Worm (Caenorhabditis elegans): Measurements from ENCODE around the gene K07C5.9.

Gene K07C5.9

ce11 chrV:10350054-10350453, at the start of gene K07C5.9:
K07C5.9 (minus strand) TSS chrV:10350154.
- TF ChIP-seq ceh-83 (GFP tag; optimal IDR thresholded peaks at IDR 0.05): no peak
- TF ChIP-seq unc-39 (tag; optimal IDR thresholded peaks at IDR 0.05): no peak
- no peak for TF ChIP-seq tbx-8 (GFP tag; optimal IDR thresholded peaks at IDR 0.05)
- no peak for TF ChIP-seq lsy-2 (tag; optimal IDR thresholded peaks at IDR 0.05)
- no peak for TF ChIP-seq M03D4.4 (tag; optimal IDR thresholded peaks at IDR 0.05)
- no peak for TF ChIP-seq mab-5 (tag; optimal IDR thresholded peaks at IDR 0.05)
- no peak for TF ChIP-seq hlh-1 (tag; optimal IDR thresholded peaks at IDR 0.05)
- no peak for TF ChIP-seq lin-13 (tag; optimal IDR thresholded peaks at IDR 0.05)
- no peak for TF ChIP-seq ceh-43 (GFP tag; optimal IDR thresholded peaks at IDR 0.05)
- no peak for TF ChIP-seq zip-8 (tag; optimal IDR thresholded peaks at IDR 0.05)
- no peak for TF ChIP-seq sem-2 (GFP tag; optimal IDR thresholded peaks at IDR 0.05)
- no peak for TF ChIP-seq mls-2 (tag; optimal IDR thresholded peaks at IDR 0.05)

ce11 chrV:10399290-10399689, 49.3 kb upstream of the K07C5.9 start:
- TF ChIP-seq unc-120 (tag; optimal IDR thresholded peaks at IDR 0.05; ENCODE audit: poor library complexity, severe bottlenecking) (no peak), sem-2 (GFP tag; optimal IDR thresholded peaks at IDR 0.05) (no peak), tbx-8 (GFP tag; optimal IDR thresholded peaks at IDR 0.05) (no peak), sptf-1 (tag; optimal IDR thresholded peaks at IDR 0.05) (no peak), zip-8 (tag; optimal IDR thresholded peaks at IDR 0.05) (no peak), flh-1 (GFP tag; optimal IDR thresholded peaks at IDR 0.05) (no peak), snpc-4 (tag; optimal IDR thresholded peaks at IDR 0.05) (no peak)

- TF ChIP-seq unc-62 (GFP tag; optimal IDR thresholded peaks at IDR 0.05) (no peak), M03D4.4 (tag; optimal IDR thresholded peaks at IDR 0.05) (no peak), nhr-2 (tag; optimal IDR thresholded peaks at IDR 0.05) (no peak), flh-1 (GFP tag; optimal IDR thresholded peaks at IDR 0.05) (no peak), elt-3 (tag; optimal IDR thresholded peaks at IDR 0.05) (no peak), tbx-8 (GFP tag; optimal IDR thresholded peaks at IDR 0.05) (no peak)
These were observed 48.5 kb upstream of the K07C5.9 start, which contains the start of gene ugt-2 for ce11 chrV:10398431-10398830. ugt-2 (plus strand) TSS chrV:10398801.

- TF ChIP-seq lin-32 (GFP tag; optimal IDR thresholded peaks at IDR 0.05) (no peak), mls-2 (tag; optimal IDR thresholded peaks at IDR 0.05) (no peak), nhr-237 (tag; optimal IDR thresholded peaks at IDR 0.05) (no peak), flh-1 (GFP tag; optimal IDR thresholded peaks at IDR 0.05) (no peak), unc-62 (GFP tag; optimal IDR thresholded peaks at IDR 0.05) (no peak), mep-1 (tag; optimal IDR thresholded peaks at IDR 0.05) (no peak), unc-39 (tag; optimal IDR thresholded peaks at IDR 0.05) (no peak), zip-8 (tag; optimal IDR thresholded peaks at IDR 0.05) (no peak), ceh-39 (tag; optimal IDR thresholded peaks at IDR 0.05) (no peak), bed-3 (GFP tag; optimal IDR thresholded peaks at IDR 0.05) (no peak), nhr-28 (tag; optimal IDR thresholded peaks at IDR 0.05) (no peak)
These were observed 45.3 kb upstream of the K07C5.9 start, which contains the start of the genes col-151 and ugt-1 for ce11 chrV:10395173-10395766. col-151 (minus strand) TSS chrV:10395223. ugt-1 (plus strand) TSS chrV:10395663.

- TF ChIP-seq drap-1 (GFP tag; optimal IDR thresholded peaks at IDR 0.05) (no peak), ceh-39 (tag; optimal IDR thresholded peaks at IDR 0.05) (no peak), ham-2 (GFP tag; optimal IDR thresholded peaks at IDR 0.05) (no peak), flh-1 (GFP tag; optimal IDR thresholded peaks at IDR 0.05) (no peak), ces-1 (GFP tag; optimal IDR thresholded peaks at IDR 0.05) (no peak), mab-5 (tag; optimal IDR thresholded peaks at IDR 0.05) (no peak), ztf-11 (tag; optimal IDR thresholded peaks at IDR 0.05) (no peak), cnd-1 (tag; optimal IDR thresholded peaks at IDR 0.05) (no peak), ceh-83 (GFP tag; optimal IDR thresholded peaks at IDR 0.05) (no peak), pha-4 (tag; optimal IDR thresholded peaks at IDR 0.05) (no peak), nhr-76 (tag; optimal IDR thresholded peaks at IDR 0.05) (no peak), sptf-1 (tag; optimal IDR thresholded peaks at IDR 0.05) (no peak)
These were observed 43.8 kb upstream of the K07C5.9 start for ce11 chrV:10393708-10394107.
